Fruit fly (Drosophila melanogaster) whole organism, embryonic: Measurements from ENCODE around the gene mio.

Experiments
- CG10274 ChIP-seq: fragments of 200-800 bp; sonication (Bioruptor generic); optimal IDR thresholded peaks from 3 replicates; lab custom pipeline; 2017; ENCODE audit warnings: missing biosample characterization, mild to moderate bottlenecking, missing genetic modification characterization
- CG12391 ChIP-seq: fragments of 200-800 bp; sonication (Bioruptor generic); optimal IDR thresholded peaks from 3 replicates; lab custom pipeline; 2018; ENCODE audit warnings: missing biosample characterization, mild to moderate bottlenecking, missing genetic modification characterization, moderate library complexity
- CG13123 ChIP-seq: fragments of 200-800 bp; sonication (Bioruptor generic); optimal IDR thresholded peaks from 2 replicates; lab custom pipeline; 2016; ENCODE audit warnings: missing biosample characterization, missing genetic modification characterization
- CG13894 ChIP-seq: fragments of 200-800 bp; sonication (Bioruptor generic); optimal IDR thresholded peaks from 3 replicates; lab custom pipeline; 2018; ENCODE audit warnings: missing biosample characterization, mild to moderate bottlenecking, missing genetic modification characterization, moderate library complexity
- CG14014 ChIP-seq: fragments of 200-800 bp; sonication (Bioruptor generic); IDR thresholded peaks from 2 replicates; pipeline ENCODE4 v1.3.6; 2022; ENCODE audit warnings: missing biosample characterization, missing genetic modification characterization
- CG14050 ChIP-seq: fragments of 200-800 bp; sonication (Bioruptor generic); IDR thresholded peaks from 3 replicates; pipeline ENCODE4 v1.3.6; 2022; ENCODE audit warnings: missing biosample characterization, missing genetic modification characterization
- CG14667 ChIP-seq: fragments of 200-800 bp; sonication (Bioruptor generic); IDR thresholded peaks from 2 replicates; pipeline ENCODE4 v1.3.6; 2022; ENCODE audit warnings: missing biosample characterization, missing genetic modification characterization
- CG16863 ChIP-seq: fragments of 200-800 bp; sonication (Bioruptor generic); optimal IDR thresholded peaks from 3 replicates; lab custom pipeline; 2016; ENCODE audit warnings: missing biosample characterization, missing genetic modification characterization
- CG17328 ChIP-seq: fragments of 200-800 bp; sonication (Bioruptor generic); IDR thresholded peaks from 2 replicates; pipeline ENCODE4 v1.3.6; 2022; ENCODE audit warnings: missing biosample characterization, missing genetic modification characterization
- CG17612 ChIP-seq: fragments of 200-800 bp; sonication (Bioruptor generic); IDR thresholded peaks from 2 replicates; pipeline ENCODE4 v1.3.6; 2022; ENCODE audit warnings: missing biosample characterization, missing genetic modification characterization
- CG17912 ChIP-seq: fragments of 200-800 bp; sonication (Bioruptor generic); optimal IDR thresholded peaks from 2 replicates; lab custom pipeline; 2018; ENCODE audit warnings: missing biosample characterization, mild to moderate bottlenecking, missing genetic modification characterization
- CG31388 ChIP-seq: fragments of 200-800 bp; sonication (Bioruptor generic); optimal IDR thresholded peaks from 2 replicates; lab custom pipeline; 2016; ENCODE audit warnings: missing biosample characterization, missing genetic modification characterization
- CG3281 ChIP-seq: fragments of 200-800 bp; sonication (Bioruptor generic); optimal IDR thresholded peaks from 3 replicates; lab custom pipeline; 2017; ENCODE audit warnings: missing biosample characterization, mild to moderate bottlenecking, missing genetic modification characterization
- CG34376 ChIP-seq: fragments of 200-800 bp; sonication (Bioruptor generic); optimal IDR thresholded peaks from 2 replicates; lab custom pipeline; 2018; ENCODE audit warnings: missing biosample characterization, mild to moderate bottlenecking, missing genetic modification characterization
- CG5953 ChIP-seq: fragments of 200-800 bp; sonication (Bioruptor generic); IDR thresholded peaks from 2 replicates; pipeline ENCODE4 v1.3.6; 2022; ENCODE audit warnings: missing biosample characterization, missing genetic modification characterization
- CG6813 ChIP-seq: fragments of 200-800 bp; sonication (Bioruptor generic); optimal IDR thresholded peaks from 2 replicates; lab custom pipeline; 2017; ENCODE audit warnings: missing biosample characterization, missing genetic modification characterization, mild to moderate bottlenecking, moderate library complexity, missing genetic modification reagents
- CG8281 ChIP-seq: fragments of 200-800 bp; sonication (Bioruptor generic); optimal IDR thresholded peaks from 2 replicates; lab custom pipeline; 2018; ENCODE audit warnings: missing biosample characterization, mild to moderate bottlenecking, missing genetic modification characterization, moderate library complexity
- CG9727 ChIP-seq: fragments of 200-800 bp; sonication (Bioruptor generic); optimal IDR thresholded peaks from 3 replicates; lab custom pipeline; 2017; ENCODE audit warnings: missing biosample characterization, mild to moderate bottlenecking, missing genetic modification characterization
- CG9817 ChIP-seq: fragments of 200-800 bp; sonication (Bioruptor generic); optimal IDR thresholded peaks from 2 replicates; lab custom pipeline; 2018; ENCODE audit warnings: missing biosample characterization, mild to moderate bottlenecking, missing genetic modification characterization, moderate library complexity
- CTCF ChIP-seq: fragments of 200-800 bp; sonication (Bioruptor generic); optimal IDR thresholded peaks from 2 replicates; lab custom pipeline; 2017; ENCODE audit warnings: missing biosample characterization, mild to moderate bottlenecking, missing genetic modification characterization, moderate library complexity
- CoRest ChIP-seq: fragments of 200-800 bp; sonication (Bioruptor generic); optimal IDR thresholded peaks from 3 replicates; lab custom pipeline; 2018; ENCODE audit warnings: missing biosample characterization, mild to moderate bottlenecking, missing genetic modification characterization, moderate library complexity
- D19A ChIP-seq: fragments of 200-800 bp; optimal IDR thresholded peaks from 3 replicates; lab custom pipeline; 2019; ENCODE audit warnings: missing biosample characterization, mild to moderate bottlenecking, missing genetic modification characterization, moderate library complexity
- Dip2 ChIP-seq: fragments of 200-800 bp; sonication (Bioruptor generic); IDR thresholded peaks from 2 replicates; pipeline ENCODE4 v1.3.6; 2022; ENCODE audit warnings: missing biosample characterization, missing genetic modification characterization
- Elba2 ChIP-seq: fragments of 200-800 bp; sonication (Bioruptor generic); optimal IDR thresholded peaks from 3 replicates; lab custom pipeline; 2016; ENCODE audit warnings: missing biosample characterization, missing genetic modification characterization
- HLH4C ChIP-seq: fragments of 200-800 bp; sonication (Bioruptor generic); IDR thresholded peaks from 3 replicates; pipeline ENCODE4 v1.3.6; 2022; ENCODE audit warnings: missing biosample characterization, missing genetic modification characterization; ENCODE audit not compliant: partially characterized antibody
- Hmr ChIP-seq: fragments of 200-800 bp; sonication (Bioruptor generic); optimal IDR thresholded peaks from 3 replicates; lab custom pipeline; 2017; ENCODE audit warnings: mild to moderate bottlenecking, missing biosample characterization, missing genetic modification reagents, missing genetic modification characterization
- Lpt ChIP-seq: fragments of >200 bp; optimal IDR thresholded peaks from 2 replicates; lab custom pipeline; 2018; ENCODE audit warnings: missing biosample characterization, missing genetic modification characterization
- Meics ChIP-seq: fragments of 200-800 bp; sonication (Bioruptor generic); optimal IDR thresholded peaks from 2 replicates; lab custom pipeline; 2017; ENCODE audit warnings: missing biosample characterization, mild to moderate bottlenecking, missing genetic modification characterization
- Optix ChIP-seq: fragments of 200-800 bp; sonication (Bioruptor generic); IDR thresholded peaks from 3 replicates; pipeline ENCODE4 v1.3.6; 2022; ENCODE audit warnings: missing biosample characterization, missing genetic modification characterization
- PHDP ChIP-seq: fragments of 200-800 bp; sonication (Bioruptor generic); optimal IDR thresholded peaks from 3 replicates; lab custom pipeline; 2018; ENCODE audit warnings: missing biosample characterization, mild to moderate bottlenecking, missing genetic modification characterization, moderate library complexity
- Six4 ChIP-seq: fragments of 200-800 bp; sonication (Bioruptor generic); optimal IDR thresholded peaks from 2 replicates; lab custom pipeline; 2016; ENCODE audit warnings: missing biosample characterization, missing genetic modification characterization
- Sox100B ChIP-seq: fragments of 200-800 bp; sonication (Bioruptor generic); optimal IDR thresholded peaks from 3 replicates; lab custom pipeline; 2018; ENCODE audit warnings: missing biosample characterization, mild to moderate bottlenecking, missing genetic modification characterization
- ara ChIP-seq: fragments of 200-800 bp; sonication (Bioruptor generic); IDR thresholded peaks from 2 replicates; pipeline ENCODE4 v1.3.6; 2022; ENCODE audit warnings: missing biosample characterization, missing genetic modification characterization
- bsh ChIP-seq, 2 experiments: fragments of 200-800 bp; sonication (Bioruptor generic); optimal IDR thresholded peaks; 2 replicates each; lab custom pipeline; 2017 to 2018; ENCODE audit warnings: mild to moderate bottlenecking in 2 of 2, missing biosample characterization in 2 of 2, missing genetic modification characterization in 2 of 2, moderate library complexity in 1 of 2
- cg ChIP-seq: fragments of 200-800 bp; sonication (Bioruptor generic); optimal IDR thresholded peaks from 3 replicates; lab custom pipeline; 2019; ENCODE audit warnings: missing biosample characterization, mild to moderate bottlenecking, missing genetic modification characterization, moderate library complexity
- chinmo ChIP-seq: fragments of 200-800 bp; sonication (Bioruptor generic); IDR thresholded peaks from 4 replicates; pipeline ENCODE4 v1.3.6; 2022; ENCODE audit warnings: missing biosample characterization, missing genetic modification characterization; ENCODE audit not compliant: partially characterized antibody
- emc ChIP-seq: fragments of 200-800 bp; sonication (Bioruptor generic); optimal IDR thresholded peaks from 2 replicates; lab custom pipeline; 2016; ENCODE audit warnings: missing biosample characterization, missing genetic modification characterization
- fd102C ChIP-seq: fragments of 200-800 bp; sonication (Bioruptor generic); optimal IDR thresholded peaks from 2 replicates; lab custom pipeline; 2018; ENCODE audit warnings: missing biosample characterization, mild to moderate bottlenecking, missing genetic modification characterization, moderate library complexity
- ftz-f1 ChIP-seq: fragments of 200-800 bp; sonication (Bioruptor generic); optimal IDR thresholded peaks from 2 replicates; lab custom pipeline; 2016; ENCODE audit warnings: missing biosample characterization, missing genetic modification characterization
- gcm2 ChIP-seq: fragments of 200-800 bp; sonication (Bioruptor generic); optimal IDR thresholded peaks from 2 replicates; lab custom pipeline; 2016; ENCODE audit warnings: missing biosample characterization, missing genetic modification characterization
- hb ChIP-seq: fragments of 200-800 bp; sonication (Bioruptor generic); IDR thresholded peaks from 3 replicates; pipeline ENCODE4 v1.3.6; 2022; ENCODE audit warnings: missing biosample characterization, missing genetic modification characterization; ENCODE audit not compliant: partially characterized antibody
- mld ChIP-seq: fragments of 200-800 bp; sonication (Bioruptor generic); IDR thresholded peaks from 3 replicates; pipeline ENCODE4 v1.3.6; 2022; ENCODE audit warnings: missing biosample characterization, missing genetic modification characterization; ENCODE audit not compliant: partially characterized antibody
- pita ChIP-seq: fragments of 200-800 bp; sonication (Bioruptor generic); optimal IDR thresholded peaks from 2 replicates; lab custom pipeline; 2017; ENCODE audit warnings: missing biosample characterization, mild to moderate bottlenecking, missing genetic modification characterization
- psq ChIP-seq: fragments of 200-800 bp; sonication (Bioruptor generic); optimal IDR thresholded peaks from 2 replicates; lab custom pipeline; 2017; ENCODE audit warnings: missing biosample characterization, missing genetic modification characterization
- run ChIP-seq: fragments of 200-800 bp; sonication (Bioruptor generic); optimal IDR thresholded peaks from 3 replicates; lab custom pipeline; 2018; ENCODE audit warnings: missing biosample characterization, mild to moderate bottlenecking, missing genetic modification characterization
- sd ChIP-seq: fragments of 200-800 bp; sonication (Bioruptor generic); optimal IDR thresholded peaks from 3 replicates; lab custom pipeline; 2018; ENCODE audit warnings: missing biosample characterization, mild to moderate bottlenecking, missing genetic modification characterization, moderate library complexity
- slou ChIP-seq: fragments of 200-800 bp; sonication (Bioruptor generic); optimal IDR thresholded peaks from 3 replicates; lab custom pipeline; 2016; ENCODE audit warnings: missing biosample characterization, missing genetic modification characterization
- slp2 ChIP-seq: fragments of 200-800 bp; sonication (Bioruptor generic); optimal IDR thresholded peaks from 2 replicates; lab custom pipeline; 2016; ENCODE audit warnings: missing biosample characterization, missing genetic modification characterization
- sug ChIP-seq: fragments of 200-800 bp; optimal IDR thresholded peaks from 2 replicates; lab custom pipeline; 2019; ENCODE audit warnings: missing biosample characterization, mild to moderate bottlenecking, missing genetic modification characterization, moderate library complexity
- tgo ChIP-seq: fragments of 200-800 bp; sonication (Bioruptor generic); IDR thresholded peaks from 3 replicates; pipeline ENCODE4 v1.3.6; 2022; ENCODE audit warnings: missing biosample characterization, missing genetic modification characterization
- vfl ChIP-seq: fragments of 200-800 bp; sonication (Bioruptor generic); optimal IDR thresholded peaks from 2 replicates; lab custom pipeline; 2016; ENCODE audit warnings: missing biosample characterization, missing genetic modification characterization

The mio gene

dm6 chr2L:2175930-2176643 lies 41.0 kb upstream of the mio start (continued):
- no peak for TF ChIP-seq cg (GFP tag; lab: Kevin White, UChicago)
- peak; percentile 67; the same call in 1 of the 4 replicates for TF ChIP-seq chinmo (GFP tag; lab: Robert Waterston, UW)
- no peak for TF ChIP-seq tgo
- TF ChIP-seq CG5953 (GFP tag; lab: Robert Waterston, UW): no peak
- TF ChIP-seq mld (GFP tag; lab: Robert Waterston, UW): no peak
- no peak for TF ChIP-seq hb (GFP tag; lab: Robert Waterston, UW)
- TF ChIP-seq CG16863: no peak
- no peak for TF ChIP-seq Optix (GFP tag; lab: Robert Waterston, UW)
- TF ChIP-seq Six4 (GFP tag; lab: Kevin White, UChicago): no peak
- TF ChIP-seq bsh (GFP tag; optimal IDR thresholded peaks at IDR 0.05; lab: Kevin White, UChicago): peak in 1 of 2 experiments; percentile 28
- TF ChIP-seq emc (GFP tag; lab: Kevin White, UChicago): no peak
- no peak for TF ChIP-seq CG17612 (GFP tag; lab: Robert Waterston, UW)
- no peak for TF ChIP-seq CG17912
- TF ChIP-seq CG31388 (GFP tag; lab: Kevin White, UChicago): no peak
- TF ChIP-seq Sox100B: peak; percentile 45
- TF ChIP-seq CG10274 (GFP tag; lab: Kevin White, UChicago): no peak
- TF ChIP-seq gcm2 (GFP tag; lab: Kevin White, UChicago): no peak
- peak; percentile 76 for TF ChIP-seq CoRest (tag; lab: Kevin White, UChicago)
- no peak for TF ChIP-seq slou (GFP tag; lab: Kevin White, UChicago)
- peak; percentile 39 for TF ChIP-seq sug
- TF ChIP-seq Meics (GFP tag; lab: Kevin White, UChicago): peak; percentile 66
- TF ChIP-seq Elba2 (GFP tag; lab: Kevin White, UChicago): no peak
- peak; percentile 80 for TF ChIP-seq CG3281 (GFP tag; lab: Kevin White, UChicago)
- TF ChIP-seq CG13894 (tag; lab: Kevin White, UChicago): peak; percentile 27
- no peak for TF ChIP-seq CG14050 (GFP tag; lab: Robert Waterston, UW)
- peak; percentile 67 for TF ChIP-seq CG12391 (tag; lab: Kevin White, UChicago)
- no peak for TF ChIP-seq CG17328 (GFP tag; lab: Robert Waterston, UW)
- TF ChIP-seq pita (GFP tag; lab: Kevin White, UChicago): no peak
- TF ChIP-seq D19A (tag; lab: Kevin White, UChicago): no peak
- peak; percentile 56 for TF ChIP-seq CG9727 (GFP tag; lab: Kevin White, UChicago)
- TF ChIP-seq HLH4C (GFP tag; lab: Robert Waterston, UW): no peak
- no peak for TF ChIP-seq slp2 (GFP tag; lab: Kevin White, UChicago)
- no peak for TF ChIP-seq run (tag; lab: Kevin White, UChicago)
- no peak for TF ChIP-seq CG14014 (GFP tag; lab: Robert Waterston, UW)
- TF ChIP-seq sd: no peak
- TF ChIP-seq psq (GFP tag; lab: Kevin White, UChicago): no peak
- TF ChIP-seq CTCF (GFP tag; lab: Kevin White, UChicago): no peak
- TF ChIP-seq Hmr (GFP tag; lab: Kevin White, UChicago): peak; percentile 73
- no peak for TF ChIP-seq fd102C (GFP tag; lab: Kevin White, UChicago)
- TF ChIP-seq Lpt (GFP tag; lab: Kevin White, UChicago): no peak
- TF ChIP-seq Dip2 (GFP tag; lab: Robert Waterston, UW): no peak
- TF ChIP-seq CG34376: no peak
- TF ChIP-seq CG14667: no peak
- TF ChIP-seq PHDP (tag; lab: Kevin White, UChicago): peak; percentile 70
- TF ChIP-seq CG13123 (GFP tag; lab: Kevin White, UChicago): no peak
- peak; percentile 17 for TF ChIP-seq CG8281 (tag; lab: Kevin White, UChicago)
- no peak for TF ChIP-seq vfl (GFP tag; lab: Kevin White, UChicago)
- no peak for TF ChIP-seq CG6813
- TF ChIP-seq ftz-f1 (GFP tag; lab: Kevin White, UChicago): no peak
- TF ChIP-seq ara (GFP tag; lab: Robert Waterston, UW): no peak
- peak; percentile 53 for TF ChIP-seq CG9817
